Worm (Caenorhabditis elegans) whole organism, L3 larva: ENCODE results near the gene F53A2.9.

Source experiments
- ama-1 ChIP-seq: fragments of 150-350 bp; optimal IDR thresholded peaks from 2 replicates; lab custom pipeline; 2018
- ceh-82 ChIP-seq: fragments of 150-350 bp; optimal IDR thresholded peaks from 2 replicates; lab custom pipeline; 2014; ENCODE audit warnings: missing biosample characterization, missing genetic modification characterization
- fos-1 ChIP-seq: fragments of 150-350 bp; optimal IDR thresholded peaks from 2 replicates; lab custom pipeline; 2014; ENCODE audit warnings: missing biosample characterization, missing genetic modification characterization
- lin-15B ChIP-seq: fragments of 150-350 bp; optimal IDR thresholded peaks from 2 replicates; lab custom pipeline; 2014; ENCODE audit warnings: missing biosample characterization, missing genetic modification characterization
- snpc-4 ChIP-seq: fragments of 150-350 bp; optimal IDR thresholded peaks from 2 replicates; lab custom pipeline; 2014; ENCODE audit warnings: missing biosample characterization, missing genetic modification characterization

DNA sequence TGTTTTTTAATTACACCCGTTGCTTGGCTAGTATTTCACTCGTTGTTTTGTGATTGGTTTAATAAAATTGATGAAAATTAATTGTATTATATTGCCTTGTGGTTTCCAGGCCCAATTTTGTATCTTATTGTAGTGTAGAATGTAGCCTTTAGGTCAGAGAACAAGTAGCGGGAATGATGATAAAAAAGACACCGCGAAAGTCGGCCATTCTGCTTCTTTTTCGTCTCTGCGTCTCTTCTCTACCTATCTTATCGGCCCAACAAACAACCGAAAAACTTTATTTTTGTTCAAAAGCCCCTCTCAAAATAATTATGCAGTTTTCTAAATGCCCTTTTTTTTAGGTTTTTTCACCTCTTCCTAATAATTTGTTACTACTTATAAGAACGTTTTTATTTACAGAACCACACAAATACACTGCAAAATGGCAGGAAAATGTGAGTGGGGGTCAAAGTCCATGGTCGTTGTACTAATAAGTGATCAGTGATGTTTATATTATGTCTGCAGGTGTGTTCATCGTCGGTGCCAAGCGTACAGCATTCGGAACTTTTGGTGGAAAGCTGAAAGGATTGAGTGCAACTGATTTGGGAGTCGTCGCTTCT is 14.5 kb downstream of the F53A2.9 start, which contains the start of gene acaa-2:
- TF ChIP-seq ceh-82 (tag; lab: Kevin White, UChicago) = no peak
- TF ChIP-seq fos-1 (tag; lab: Kevin White, UChicago) = no peak
- no peak for TF ChIP-seq ama-1 (lab: Kevin White, UChicago)
- no peak for TF ChIP-seq snpc-4 (tag; lab: Kevin White, UChicago)
- peak; percentile 0 for TF ChIP-seq lin-15B (tag; lab: Kevin White, UChicago)
